Worm (Caenorhabditis elegans): ENCODE results near the gene svop-1.
A peak's percentile ranks its signal among the peaks of the same experiment; 100 is the strongest.

The svop-1 gene

ce11 chrIII:8911598-8912194 lies 26.4 kb upstream of the svop-1 start, which contains the start of gene tpk-1:
Gene tpk-1 (plus strand): TSS chrIII:8912144.
- no peak for TF ChIP-seq nhr-237 (tag; optimal IDR thresholded peaks at IDR 0.05)
- TF ChIP-seq lsy-2 (tag; optimal IDR thresholded peaks at IDR 0.05), result peak in 1 of 2 experiments; percentile 24

ce11 chrIII:8910139-8910538 lies 24.9 kb upstream of the svop-1 start:
- no peak for TF ChIP-seq nhr-11 (tag; optimal IDR thresholded peaks at IDR 0.05)
- no peak for TF ChIP-seq elt-1 (tag; optimal IDR thresholded peaks at IDR 0.05)
- no peak for TF ChIP-seq C34F6.9 (tag; optimal IDR thresholded peaks at IDR 0.05)
- TF ChIP-seq sma-3 (GFP tag; optimal IDR thresholded peaks at IDR 0.05), result no peak
- TF ChIP-seq ceh-16 (tag; optimal IDR thresholded peaks at IDR 0.05), result no peak
- no peak for TF ChIP-seq peb-1 (tag; optimal IDR thresholded peaks at IDR 0.05)
- no peak for TF ChIP-seq gmeb-1 (tag; optimal IDR thresholded peaks at IDR 0.05)
- no peak for TF ChIP-seq lin-11 (tag; optimal IDR thresholded peaks at IDR 0.05)
- no peak for TF ChIP-seq nhr-6 (tag; optimal IDR thresholded peaks at IDR 0.05)
- no peak for TF ChIP-seq ztf-4 (tag; optimal IDR thresholded peaks at IDR 0.05)
- no peak for TF ChIP-seq ama-1 (optimal IDR thresholded peaks at IDR 0.05)
- no peak for TF ChIP-seq sma-9 (GFP tag; optimal IDR thresholded peaks at IDR 0.05)
- TF ChIP-seq sma-9 (tag; optimal IDR thresholded peaks at IDR 0.05), result no peak
- TF ChIP-seq egl-27 (tag; optimal IDR thresholded peaks at IDR 0.05), result no peak
- TF ChIP-seq R02D3.7 (tag; optimal IDR thresholded peaks at IDR 0.05), result no peak
- no peak for TF ChIP-seq elt-3 (tag; optimal IDR thresholded peaks at IDR 0.05)
- TF ChIP-seq sem-4 (tag; optimal IDR thresholded peaks at IDR 0.05), result no peak
- TF ChIP-seq nhr-77 (tag; optimal IDR thresholded peaks at IDR 0.05), result no peak

ce11 chrIII:8904914-8905665 lies 19.8 kb upstream of the svop-1 start, which contains the start of gene unc-32:
Gene unc-32 (plus strand): TSS chrIII:8905615.
- peak; percentile 62 for TF ChIP-seq nhr-129 (tag; optimal IDR thresholded peaks at IDR 0.05)
- TF ChIP-seq nhr-77 (tag; optimal IDR thresholded peaks at IDR 0.05), result no peak
- TF ChIP-seq aly-2 (tag; optimal IDR thresholded peaks at IDR 0.05), result no peak
- TF ChIP-seq ama-1 (optimal IDR thresholded peaks at IDR 0.05), result no peak
- TF ChIP-seq nhr-21 (tag; optimal IDR thresholded peaks at IDR 0.05), result no peak
- no peak for TF ChIP-seq nhr-23 (tag; optimal IDR thresholded peaks at IDR 0.05)
- no peak for TF ChIP-seq ZK546.5 (tag; optimal IDR thresholded peaks at IDR 0.05)
- peak; percentile 29 for TF ChIP-seq egl-27 (tag; optimal IDR thresholded peaks at IDR 0.05)
- no peak for TF ChIP-seq nhr-6 (tag; optimal IDR thresholded peaks at IDR 0.05)
- TF ChIP-seq elt-1 (tag; optimal IDR thresholded peaks at IDR 0.05), result no peak
- TF ChIP-seq nhr-10 (tag; optimal IDR thresholded peaks at IDR 0.05), result no peak
- TF ChIP-seq sma-9 (GFP tag; optimal IDR thresholded peaks at IDR 0.05), result peak; percentile 16
- TF ChIP-seq sma-9 (tag; optimal IDR thresholded peaks at IDR 0.05), result no peak
- no peak for TF ChIP-seq nhr-11 (tag; optimal IDR thresholded peaks at IDR 0.05)
- TF ChIP-seq R02D3.7 (tag; optimal IDR thresholded peaks at IDR 0.05), result no peak
- no peak for TF ChIP-seq F13H6.1 (tag; optimal IDR thresholded peaks at IDR 0.05)
- TF ChIP-seq mbf-1 (tag; optimal IDR thresholded peaks at IDR 0.05), result no peak
- no peak for TF ChIP-seq nhr-237 (tag; optimal IDR thresholded peaks at IDR 0.05)
- no peak for TF ChIP-seq lin-39 (tag; optimal IDR thresholded peaks at IDR 0.05)
- TF ChIP-seq gmeb-1 (tag; optimal IDR thresholded peaks at IDR 0.05), result no peak
- TF ChIP-seq skn-1 (tag; optimal IDR thresholded peaks at IDR 0.05), result no peak
- no peak for TF ChIP-seq nhr-12 (tag; optimal IDR thresholded peaks at IDR 0.05)
- peak; percentile 94 for TF ChIP-seq crh-2 (tag; optimal IDR thresholded peaks at IDR 0.05)
- peak; percentile 6 for TF ChIP-seq fos-1 (tag; optimal IDR thresholded peaks at IDR 0.05)
- peak; percentile 89 for TF ChIP-seq C34F6.9 (tag; optimal IDR thresholded peaks at IDR 0.05)
- peak; percentile 83 for TF ChIP-seq zag-1 (tag; optimal IDR thresholded peaks at IDR 0.05)
- TF ChIP-seq unc-62 (GFP tag; optimal IDR thresholded peaks at IDR 0.05), result no peak
- peak; percentile 66 for TF ChIP-seq lin-11 (tag; optimal IDR thresholded peaks at IDR 0.05)
- no peak for TF ChIP-seq blmp-1 (tag; optimal IDR thresholded peaks at IDR 0.05; ENCODE audit: insufficient read depth)
- TF ChIP-seq mdl-1 (tag; optimal IDR thresholded peaks at IDR 0.05), result peak in 1 of 2 experiments; percentile 69
- no peak for TF ChIP-seq sem-4 (tag; optimal IDR thresholded peaks at IDR 0.05)
- TF ChIP-seq sma-3 (GFP tag; optimal IDR thresholded peaks at IDR 0.05), result no peak
- TF ChIP-seq unc-55 (GFP tag; optimal IDR thresholded peaks at IDR 0.05), result peak; percentile 70
- no peak for TF ChIP-seq ztf-1 (GFP tag; conservative IDR thresholded peaks at IDR 0.05)
- TF ChIP-seq Y55F3AM.14 (GFP tag; optimal IDR thresholded peaks at IDR 0.05), result no peak
- no peak for TF ChIP-seq ztf-11 (tag; optimal IDR thresholded peaks at IDR 0.05)
- no peak for TF ChIP-seq alr-1 (tag; optimal IDR thresholded peaks at IDR 0.05)
- no peak for TF ChIP-seq elt-3 (tag; optimal IDR thresholded peaks at IDR 0.05)
- no peak for TF ChIP-seq peb-1 (tag; optimal IDR thresholded peaks at IDR 0.05)
- peak; percentile 34 to 83 for TF ChIP-seq lsy-2 (tag; optimal IDR thresholded peaks at IDR 0.05)
- TF ChIP-seq unc-39 (tag; optimal IDR thresholded peaks at IDR 0.05), result no peak
- TF ChIP-seq nhr-25 (tag; optimal IDR thresholded peaks at IDR 0.05), result no peak
- TF ChIP-seq mab-5 (tag; optimal IDR thresholded peaks at IDR 0.05), result no peak
- no peak for TF ChIP-seq ceh-82 (tag; optimal IDR thresholded peaks at IDR 0.05)
- no peak for TF ChIP-seq ztf-4 (tag; optimal IDR thresholded peaks at IDR 0.05)
